Fruit fly (Drosophila melanogaster): Measurements from ENCODE around the gene RpL9.

Gene RpL9

dm6 chr2L:11003925-11004673 lies at the start of gene RpL9 (continued):
- peak; percentile 86 for TF ChIP-seq HHEX (GFP tag; optimal IDR thresholded peaks at IDR 0.05)
- TF ChIP-seq gt (GFP tag; IDR thresholded peaks at IDR 0.05): no peak
- no peak for TF ChIP-seq croc (GFP tag; conservative IDR thresholded peaks at IDR 0.05)
- TF ChIP-seq CG9609 (GFP tag; optimal IDR thresholded peaks at IDR 0.05): peak; percentile 40
- no peak for TF ChIP-seq CG6791 (GFP tag; IDR thresholded peaks at IDR 0.05; ENCODE audit: partially characterized antibody)
- no peak; the same call in 2 of the 3 replicates for TF ChIP-seq Dbx (GFP tag; IDR thresholded peaks at IDR 0.05)
- TF ChIP-seq sna (GFP tag; IDR thresholded peaks at IDR 0.05; ENCODE audit: partially characterized antibody): no peak
- TF ChIP-seq Poxn (GFP tag; IDR thresholded peaks at IDR 0.05): no peak
- no peak for TF ChIP-seq CG8478 (optimal IDR thresholded peaks at IDR 0.05)
- peak; percentile 81 for TF ChIP-seq her (GFP tag; optimal IDR thresholded peaks at IDR 0.05)
- TF ChIP-seq TFAM (GFP tag; optimal IDR thresholded peaks at IDR 0.05): no peak
- TF ChIP-seq Dad (GFP tag; optimal IDR thresholded peaks at IDR 0.05): peak; percentile 13
- TF ChIP-seq Pdp1 (GFP tag; optimal IDR thresholded peaks at IDR 0.05): peak; percentile 53 to 56
- TF ChIP-seq Nf-YA (GFP tag; IDR thresholded peaks at IDR 0.05): peak; percentile 49; the same call in 1 of the 2 replicates
- no peak for TF ChIP-seq CG12942 (GFP tag; optimal IDR thresholded peaks at IDR 0.05)
- no peak for TF ChIP-seq CkIIα-i1 (GFP tag; IDR thresholded peaks at IDR 0.05)
- TF ChIP-seq CG7963 (GFP tag; IDR thresholded peaks at IDR 0.05; ENCODE audit: partially characterized antibody): no peak
- TF ChIP-seq CG2712 (tag; optimal IDR thresholded peaks at IDR 0.05): peak; percentile 50
- peak; percentile 58 for TF ChIP-seq CG6254 (GFP tag; optimal IDR thresholded peaks at IDR 0.05)
- TF ChIP-seq Sox100B (GFP tag; optimal IDR thresholded peaks at IDR 0.05): peak; percentile 81
- 0 out of 2 replicates have a peak, but pooled peaks have one; percentile 6 for TF ChIP-seq Xrp1 (GFP tag; IDR thresholded peaks at IDR 0.05)
- TF ChIP-seq Drgx (GFP tag; IDR thresholded peaks at IDR 0.05): no peak
- TF ChIP-seq CG18764 (GFP tag; optimal IDR thresholded peaks at IDR 0.05): peak; percentile 34
- no peak for TF ChIP-seq hbn (GFP tag; IDR thresholded peaks at IDR 0.05; ENCODE audit: partially characterized antibody)
- peak; percentile 72 for TF ChIP-seq gfzf (GFP tag; optimal IDR thresholded peaks at IDR 0.05)
- TF ChIP-seq HmgZ (tag; optimal IDR thresholded peaks at IDR 0.05): peak; percentile 30
- peak; percentile 34 for TF ChIP-seq H2.0 (GFP tag; IDR thresholded peaks at IDR 0.05)
- no peak for TF ChIP-seq CG12391 (tag; optimal IDR thresholded peaks at IDR 0.05)
- TF ChIP-seq bab2 (GFP tag; optimal IDR thresholded peaks at IDR 0.05): peak; percentile 16
- TF ChIP-seq Ravus (GFP tag; IDR thresholded peaks at IDR 0.05): no peak
- TF ChIP-seq D (optimal IDR thresholded peaks at IDR 0.05): no peak
- peak; percentile 61 for TF ChIP-seq D (GFP tag; optimal IDR thresholded peaks at IDR 0.05)
- TF ChIP-seq CG9932 (GFP tag; IDR thresholded peaks at IDR 0.05): no peak
- peak; percentile 68; the same call in 1 of the 2 replicates for TF ChIP-seq ara (GFP tag; IDR thresholded peaks at IDR 0.05)
- TF ChIP-seq Hr78 (GFP tag; optimal IDR thresholded peaks at IDR 0.05): no peak
- peak; percentile 63 for TF ChIP-seq CG8359 (GFP tag; optimal IDR thresholded peaks at IDR 0.05; ENCODE audit: borderline replicate concordance)
- no peak for TF ChIP-seq zen2 (GFP tag; IDR thresholded peaks at IDR 0.05; ENCODE audit: partially characterized antibody)
- no peak for TF ChIP-seq run (tag; optimal IDR thresholded peaks at IDR 0.05)
- TF ChIP-seq Meics (GFP tag; optimal IDR thresholded peaks at IDR 0.05): peak; percentile 86
- no peak for TF ChIP-seq z (GFP tag; IDR thresholded peaks at IDR 0.05)
- no peak for TF ChIP-seq CG15479 (GFP tag; optimal IDR thresholded peaks at IDR 0.05)
- peak; percentile 36 for TF ChIP-seq emc (GFP tag; optimal IDR thresholded peaks at IDR 0.05)
- no peak for TF ChIP-seq cad (GFP tag; optimal IDR thresholded peaks at IDR 0.05)
- peak; percentile 94 for TF ChIP-seq Ets65A (GFP tag)
- no peak for TF ChIP-seq CG13123 (GFP tag; optimal IDR thresholded peaks at IDR 0.05)
- peak; percentile 1 for TF ChIP-seq gcm2 (GFP tag; optimal IDR thresholded peaks at IDR 0.05)
- TF ChIP-seq pum (GFP tag; optimal IDR thresholded peaks at IDR 0.05): peak; percentile 20
- TF ChIP-seq Usf (GFP tag; optimal IDR thresholded peaks at IDR 0.05): peak; percentile 38
- TF ChIP-seq CG1792 (GFP tag; optimal IDR thresholded peaks at IDR 0.05): peak; percentile 45
- TF ChIP-seq CG17359 (tag; optimal IDR thresholded peaks at IDR 0.05): peak; percentile 69

All from whole organism, embryonic.